Worm (Caenorhabditis elegans): ENCODE data around the gene msrp-5.
"Not testable (repeated sequence)": the region's sequence is repeated elsewhere in the genome, so short reads cannot be mapped to it uniquely, and the experiment has no call there.

msrp-5 gene

DNA sequence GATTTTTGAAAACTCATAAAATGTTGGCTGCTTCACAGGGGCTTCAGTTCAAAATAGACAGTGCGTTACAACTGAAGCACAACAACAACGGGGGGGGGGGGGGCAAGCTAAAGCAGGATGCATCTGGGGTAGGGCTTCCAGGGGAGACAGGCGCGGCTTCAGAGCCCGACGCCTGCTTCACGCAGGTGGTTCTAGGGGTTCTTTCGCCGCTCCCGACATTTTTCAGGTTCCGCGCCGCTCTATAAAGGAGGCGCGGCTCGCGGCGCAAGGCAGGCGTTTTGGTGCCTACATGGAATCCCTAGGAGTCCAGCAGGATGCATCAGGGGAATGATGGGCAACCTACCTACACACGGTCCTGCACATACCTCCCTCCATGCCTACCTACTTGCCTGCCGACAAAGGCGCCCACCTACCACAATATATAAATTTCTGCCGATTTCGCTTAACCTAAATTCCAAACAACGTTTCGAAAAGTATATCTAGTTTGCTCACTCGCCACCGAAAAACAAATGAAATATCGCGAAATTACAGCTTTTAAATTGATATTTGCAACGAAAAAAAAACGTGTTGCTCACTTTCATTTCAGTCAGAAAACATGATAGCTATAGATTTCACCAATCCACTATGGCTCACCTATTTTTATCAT, 10.5 kb downstream of the msrp-5 start, which contains the start of gene sri-71:
sri-71 (plus strand) TSS at position 596 of the 646 bp plus-strand sequence.
- TF ChIP-seq unc-62 (GFP tag; optimal IDR thresholded peaks at IDR 0.05): no peak

DNA sequence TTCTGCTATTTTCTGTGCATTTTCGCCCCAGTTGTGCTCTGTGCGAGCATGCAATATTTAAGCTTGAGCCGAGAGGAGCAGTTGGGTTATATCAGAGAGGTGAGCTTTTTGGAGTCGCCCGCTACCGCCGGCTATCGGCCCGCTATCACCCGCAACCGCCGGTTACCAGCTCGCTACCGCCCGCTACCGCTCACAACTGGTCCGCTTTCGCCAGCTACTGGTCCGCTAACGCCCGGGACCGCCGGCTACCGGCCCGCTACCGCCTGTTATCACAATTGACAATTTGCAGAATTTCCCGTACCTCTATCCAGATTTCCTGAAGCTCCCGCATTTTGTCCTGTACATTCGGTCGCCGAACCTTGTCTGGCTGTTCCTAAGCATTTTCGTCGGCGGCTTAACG, 11.7 kb downstream of the msrp-5 start:
- no peak for TF ChIP-seq unc-62 (GFP tag; optimal IDR thresholded peaks at IDR 0.05)

DNA sequence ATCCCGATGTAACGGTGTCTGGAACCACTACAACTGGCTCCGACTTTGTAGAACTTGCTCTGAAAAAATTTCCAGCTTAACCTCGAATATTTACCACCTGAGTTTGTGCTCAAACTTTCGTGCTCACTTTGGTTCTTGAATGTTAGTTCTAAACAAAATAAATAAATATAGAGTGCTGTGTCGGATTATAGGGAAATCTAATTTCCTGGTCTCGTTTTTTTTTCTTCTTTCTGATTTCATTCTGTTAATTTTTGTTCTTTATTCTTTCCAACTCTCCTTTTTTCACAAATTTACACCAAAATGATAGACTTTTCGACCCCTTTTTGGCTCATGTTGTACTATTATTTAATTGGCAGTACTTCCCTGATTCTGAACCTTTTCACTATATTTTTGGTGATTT, 12.5 kb downstream of the msrp-5 start, which contains the start of gene sri-37:
sri-37 (plus strand) TSS at position 301 of the 400 bp plus-strand sequence.
- TF ChIP-seq unc-62 (GFP tag; optimal IDR thresholded peaks at IDR 0.05): no peak

DNA sequence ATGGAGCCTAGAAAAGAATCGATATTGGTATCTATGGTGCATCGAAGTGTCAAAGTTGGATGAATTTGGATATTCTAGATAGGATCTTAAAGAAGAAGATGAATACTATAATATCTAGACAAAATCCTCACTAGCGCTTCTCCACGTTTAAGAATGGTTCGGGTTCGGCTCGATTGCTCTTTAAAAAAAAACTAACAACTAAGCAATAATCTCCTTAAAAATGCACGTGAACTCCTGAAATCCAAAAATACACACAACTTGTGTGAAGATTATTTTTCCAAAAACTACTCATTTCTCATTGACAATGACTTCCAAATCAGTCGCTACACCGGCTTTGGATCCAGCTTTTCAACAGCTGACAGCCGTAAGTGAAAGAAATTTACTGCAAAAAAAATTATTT, 14.4 kb downstream of the msrp-5 start, which contains the start of gene D2062.1:
D2062.1 (plus strand) TSS at position 301 of the 400 bp plus-strand sequence.
- no peak for TF ChIP-seq unc-62 (GFP tag; optimal IDR thresholded peaks at IDR 0.05)

DNA sequence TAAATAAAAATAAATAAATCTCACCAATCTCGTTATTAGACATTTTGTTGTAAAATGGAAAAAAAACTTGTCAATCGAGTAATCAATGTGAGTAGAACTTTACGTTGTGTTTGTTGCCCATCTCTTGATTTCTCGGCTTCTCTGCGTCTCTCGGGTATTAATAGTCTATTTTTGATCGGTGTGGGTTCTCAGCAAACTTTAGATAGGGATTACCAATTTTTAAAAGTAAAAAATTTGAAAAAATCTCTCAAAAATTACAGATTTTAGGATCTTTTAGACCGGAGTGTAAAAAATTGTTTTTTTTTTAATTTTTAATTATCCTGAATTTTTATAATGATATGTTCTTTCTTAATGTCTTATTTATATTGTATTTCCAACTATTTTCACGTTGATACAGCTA, 20.6 kb downstream of the msrp-5 start, which contains the start of gene F22E5.21:
F22E5.21 (minus strand) TSS at position 101 of the 400 bp plus-strand sequence.
- no peak for TF ChIP-seq unc-62 (GFP tag; optimal IDR thresholded peaks at IDR 0.05)

DNA sequence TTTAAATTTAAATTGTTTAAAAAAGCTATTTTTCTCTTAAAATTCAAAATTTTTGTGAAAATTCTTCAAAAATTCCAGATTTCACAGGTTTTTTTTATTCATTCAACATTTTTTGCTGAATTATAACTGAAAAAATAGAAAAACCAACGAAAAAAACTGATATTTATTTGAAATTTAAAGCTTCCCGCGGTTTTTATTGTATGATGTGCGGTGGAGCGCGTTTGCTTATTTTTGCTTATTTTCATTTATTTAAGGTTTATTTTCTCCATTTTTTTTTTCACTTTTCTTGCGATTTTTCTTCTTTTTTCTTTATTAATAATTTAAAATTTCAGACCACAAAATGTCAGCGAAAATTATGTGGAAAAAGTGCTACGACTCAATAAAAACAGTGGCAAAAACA, 21.3 kb downstream of the msrp-5 start, which contains the start of gene F22E5.9:
F22E5.9 (plus strand) TSS at position 327 of the 400 bp plus-strand sequence.
- no peak for TF ChIP-seq unc-62 (GFP tag; optimal IDR thresholded peaks at IDR 0.05)

DNA sequence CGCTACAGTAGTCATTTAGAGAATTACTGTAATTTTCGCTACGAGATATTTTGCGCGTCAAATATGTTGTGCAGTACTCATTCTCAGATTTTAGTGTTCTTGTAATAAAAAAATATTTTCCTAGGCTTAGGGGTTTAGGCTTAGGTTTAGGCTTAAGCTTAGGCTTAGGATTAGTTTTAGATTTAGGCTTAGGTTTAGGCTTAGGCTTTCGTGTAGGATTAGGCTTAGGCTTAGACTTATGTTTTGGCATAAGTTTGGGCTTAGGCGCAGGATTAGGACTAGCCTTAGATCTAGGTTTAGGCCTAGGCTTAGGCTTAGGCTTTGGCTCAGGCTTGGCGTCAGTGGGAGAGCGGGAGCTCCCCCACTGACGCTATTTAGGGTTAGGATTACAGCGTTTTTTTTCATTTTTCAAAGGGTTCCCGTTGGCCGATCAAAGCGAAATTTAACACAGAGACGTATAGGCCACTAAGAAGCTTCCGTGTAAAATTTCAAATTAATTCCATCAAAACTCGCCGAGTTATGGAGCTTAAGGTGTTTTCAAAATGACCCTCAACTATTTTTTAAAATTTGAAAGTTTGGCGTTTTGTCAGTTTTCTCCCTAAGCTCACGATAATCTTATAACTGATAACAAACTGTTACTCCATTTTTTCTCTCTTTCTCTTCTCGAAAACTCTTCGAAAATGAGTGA, 22.8 kb downstream of the msrp-5 start, which contains the start of gene F22E5.8:
F22E5.8 (plus strand) TSS at position 638 of the 688 bp plus-strand sequence.
- not testable (repeated sequence) for TF ChIP-seq unc-62 (GFP tag; optimal IDR thresholded peaks at IDR 0.05)

DNA sequence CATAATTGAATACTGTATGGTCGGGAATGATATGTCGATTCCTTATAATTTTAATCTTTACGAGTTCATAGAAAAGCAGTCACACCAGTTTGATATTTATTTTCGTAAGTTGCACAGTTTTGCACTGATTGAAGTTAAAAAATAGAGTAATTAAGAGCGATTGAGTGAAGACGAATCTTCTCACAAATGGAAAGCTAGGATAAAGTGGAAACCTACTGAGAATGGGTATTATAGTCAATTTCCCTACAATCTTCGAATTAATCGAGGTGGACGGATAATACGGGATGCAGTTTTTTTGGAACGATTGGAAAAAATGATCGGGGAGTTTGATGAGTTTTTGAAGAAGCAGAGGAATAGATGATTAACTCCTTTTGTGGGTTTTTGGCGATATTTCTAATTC, 24.2 kb downstream of the msrp-5 start, which contains the start of gene F22E5.23:
F22E5.23 (plus strand) TSS at position 301 of the 400 bp plus-strand sequence.
- no peak for TF ChIP-seq unc-62 (GFP tag; optimal IDR thresholded peaks at IDR 0.05)

DNA sequence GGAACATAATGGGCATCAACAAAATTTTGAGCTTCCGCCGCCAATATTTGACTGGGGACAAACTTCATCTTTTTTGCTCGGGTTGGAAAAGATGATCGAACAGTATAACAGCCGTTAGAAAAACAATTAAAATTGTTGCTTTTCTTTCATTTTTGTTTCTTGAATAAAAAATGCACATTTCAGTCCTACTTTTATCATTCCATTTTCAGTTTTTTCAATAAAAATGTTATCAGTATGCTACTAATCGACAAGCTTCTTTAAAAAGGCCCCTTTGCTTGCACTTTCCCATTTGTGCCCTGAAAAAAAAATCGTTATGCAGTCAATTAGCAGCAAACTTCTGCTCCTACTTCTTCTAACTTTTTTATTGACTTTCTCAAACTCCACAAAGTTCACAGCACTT, 25.0 kb downstream of the msrp-5 start, which contains the start of gene F22E5.7:
F22E5.7 (plus strand) TSS at position 301 of the 400 bp plus-strand sequence.
- TF ChIP-seq unc-62 (GFP tag; optimal IDR thresholded peaks at IDR 0.05): no peak

DNA sequence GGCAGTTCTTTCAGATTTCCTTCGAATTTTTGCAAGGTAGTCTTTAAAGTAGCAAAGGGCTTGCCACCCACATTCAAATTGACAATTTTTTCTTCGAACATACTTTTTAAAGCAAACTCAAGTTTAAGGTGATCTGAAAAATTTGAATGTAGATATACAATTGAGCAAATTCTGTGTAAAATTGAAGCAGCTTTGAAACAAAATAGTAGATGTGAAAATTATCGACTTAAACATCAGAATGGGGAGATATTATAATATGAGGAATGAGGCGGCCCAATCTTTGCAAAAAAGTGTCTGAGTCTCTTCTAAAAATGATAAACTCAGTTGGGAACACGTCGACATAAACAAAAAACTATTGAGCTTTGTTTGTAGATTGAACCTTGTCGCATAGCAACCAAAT, 27.8 kb downstream of the msrp-5 start, which contains the start of gene F22E5.11:
F22E5.11 (minus strand) TSS at position 101 of the 400 bp plus-strand sequence.
- TF ChIP-seq unc-62 (GFP tag; optimal IDR thresholded peaks at IDR 0.05): no peak

DNA sequence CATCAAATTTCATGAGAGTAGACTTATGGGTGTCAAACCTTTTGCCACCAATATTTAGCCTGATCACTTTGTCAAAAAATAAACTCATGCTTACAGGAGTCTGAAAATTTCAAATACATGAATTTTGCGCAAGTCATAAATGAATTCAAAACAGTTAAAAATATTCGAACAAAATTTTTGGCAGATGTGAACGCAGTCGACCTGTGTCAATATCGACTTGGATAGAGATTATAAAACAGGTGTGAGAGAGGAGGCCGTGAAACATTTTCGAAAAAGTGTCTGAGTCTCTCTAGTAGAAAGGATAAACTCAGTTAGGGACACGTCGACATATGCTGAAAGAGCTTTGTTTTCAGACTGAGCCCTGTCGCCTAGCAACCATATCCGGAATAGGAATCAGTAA, 30.0 kb downstream of the msrp-5 start, which contains the start of gene F22E5.12:
F22E5.12 (minus strand) TSS at position 101 of the 400 bp plus-strand sequence.
- not testable (repeated sequence) for TF ChIP-seq unc-62 (GFP tag; optimal IDR thresholded peaks at IDR 0.05)

DNA sequence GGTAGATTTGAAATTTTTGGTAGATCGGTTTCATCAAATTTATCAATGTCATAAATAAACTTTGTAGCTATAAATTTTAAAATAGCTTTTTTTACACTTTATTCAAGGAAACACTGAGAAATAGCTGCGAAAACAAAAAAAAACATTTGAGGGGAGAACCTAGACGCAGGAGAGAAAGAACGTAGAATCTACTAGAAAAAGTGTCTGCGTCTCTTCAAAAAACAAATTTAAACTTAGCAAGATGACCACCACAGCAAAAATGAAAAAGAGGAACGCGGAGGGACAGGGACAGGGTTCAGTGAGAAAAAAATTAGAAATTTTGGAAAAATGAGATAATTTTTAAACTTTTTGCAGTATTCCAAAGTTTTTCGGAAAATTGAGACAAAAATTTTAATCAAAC, 32.3 kb downstream of the msrp-5 start:
- TF ChIP-seq unc-62 (GFP tag; optimal IDR thresholded peaks at IDR 0.05): no peak

DNA sequence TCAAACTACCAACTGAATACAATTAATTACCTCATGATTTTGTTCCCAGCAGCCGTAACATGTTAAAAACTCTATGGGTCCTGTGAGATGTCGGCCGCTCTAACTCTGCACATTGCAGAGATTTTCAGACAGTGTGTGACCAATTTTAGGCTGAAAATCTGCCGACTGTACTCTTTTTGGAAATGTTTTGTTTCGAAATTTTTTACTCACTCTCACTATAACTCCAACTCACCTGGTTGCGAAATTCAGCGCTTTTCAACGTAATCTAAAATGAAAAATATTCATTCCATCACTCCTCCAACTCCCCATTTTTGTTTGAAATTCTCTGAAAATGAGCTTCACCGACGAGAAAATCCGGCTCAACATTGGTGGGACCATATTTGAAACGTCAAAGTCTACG, 32.8 kb downstream of the msrp-5 start, which contains the start of the genes F22E5.13 and F22E5.6:
F22E5.13 (minus strand) TSS at position 101 of the 400 bp plus-strand sequence.
F22E5.6 (plus strand) TSS at position 297 of the 400 bp plus-strand sequence.
- TF ChIP-seq unc-62 (GFP tag; optimal IDR thresholded peaks at IDR 0.05): no peak

DNA sequence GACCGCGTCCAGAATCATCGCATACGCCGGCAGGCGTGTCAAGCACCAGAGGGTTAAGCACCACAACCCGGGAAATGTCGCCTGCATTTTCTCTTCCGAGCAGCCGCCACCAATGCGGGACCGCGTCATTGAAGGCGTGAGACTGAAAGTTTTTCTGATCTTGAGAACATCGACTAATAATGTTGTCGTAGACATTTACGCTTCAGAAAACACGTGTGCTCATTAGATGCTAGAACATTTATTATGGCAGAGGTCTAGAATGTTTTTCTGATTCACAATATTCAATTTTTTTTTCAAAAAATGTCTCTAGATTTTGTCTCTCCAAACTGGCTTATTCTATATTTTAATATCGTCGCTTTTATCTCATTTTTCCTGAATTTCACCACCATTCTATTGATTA, 39.9 kb downstream of the msrp-5 start, which contains the start of gene sri-47:
sri-47 (plus strand) TSS at position 301 of the 400 bp plus-strand sequence.
- no peak for TF ChIP-seq unc-62 (GFP tag; optimal IDR thresholded peaks at IDR 0.05)

DNA sequence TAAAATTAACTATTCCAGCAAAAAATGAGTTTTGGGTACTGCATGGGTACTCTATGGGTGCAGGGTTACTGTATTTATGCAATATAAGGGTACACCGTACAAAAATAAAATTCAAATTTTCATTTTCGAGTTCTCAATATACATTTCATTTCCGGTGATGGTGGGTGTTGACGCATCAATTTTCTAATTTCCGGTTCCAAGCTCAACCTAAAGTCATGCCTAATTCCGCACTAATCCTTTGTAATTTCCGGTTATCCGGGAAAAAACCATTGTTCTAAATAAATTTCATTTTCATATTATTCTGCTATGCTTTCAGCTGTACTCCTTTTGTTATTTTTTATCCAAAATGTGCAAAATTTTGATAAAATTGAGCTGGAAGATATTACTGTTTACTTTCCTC, 42.6 kb downstream of the msrp-5 start, which contains the start of gene gcy-21:
gcy-21 (plus strand) TSS at position 301 of the 400 bp plus-strand sequence.
- no peak for TF ChIP-seq unc-62 (GFP tag; optimal IDR thresholded peaks at IDR 0.05)

DNA sequence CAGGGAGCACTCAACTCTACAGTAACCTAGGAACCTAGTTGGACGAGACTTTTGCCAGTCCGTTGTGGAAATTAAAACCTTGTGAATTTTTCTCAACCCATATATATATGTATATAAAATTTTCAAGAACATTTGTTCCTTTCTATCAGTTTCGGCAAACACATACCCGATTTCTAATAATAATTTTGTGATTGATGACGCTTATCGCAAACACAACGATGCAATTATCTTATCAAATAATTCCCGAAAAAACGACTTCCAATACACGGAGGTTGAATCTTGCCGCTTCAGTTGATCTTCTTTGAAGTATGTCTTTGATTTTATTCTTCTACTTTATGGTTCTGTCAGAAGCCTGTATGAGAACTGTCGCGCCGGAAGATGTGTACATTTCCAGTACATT, 48.3 kb downstream of the msrp-5 start, which contains the start of gene F22E5.2:
F22E5.2 (plus strand) TSS at position 301 of the 400 bp plus-strand sequence.
- TF ChIP-seq unc-62 (GFP tag; optimal IDR thresholded peaks at IDR 0.05): not testable (repeated sequence)
